Worm (Caenorhabditis elegans): ENCODE results near the gene orc-3.

Gene orc-3

DNA sequence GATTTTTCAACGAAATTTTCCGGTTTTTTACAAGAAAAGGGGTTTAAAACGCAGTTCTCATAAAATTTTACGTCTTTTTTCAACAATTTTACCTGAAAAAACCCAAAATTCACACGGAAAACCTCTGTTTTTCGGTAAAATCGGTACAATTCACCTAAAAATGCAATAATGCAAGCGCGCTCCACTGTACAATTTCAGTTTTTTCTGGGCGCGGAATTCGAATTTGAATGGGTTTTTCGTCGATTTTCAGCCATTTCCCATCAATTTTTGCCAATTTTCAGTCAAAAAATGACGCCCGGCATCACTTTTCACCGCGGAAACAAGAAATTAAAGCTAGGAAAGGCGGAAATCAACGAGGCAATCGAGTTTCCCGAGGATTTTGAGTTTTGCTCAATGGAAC lies at the start of gene orc-3:
Gene orc-3, plus strand, starts transcription at position 282 of the 400 bp plus-strand sequence.
- no peak for TF ChIP-seq unc-62 (GFP tag; optimal IDR thresholded peaks at IDR 0.05)

DNA sequence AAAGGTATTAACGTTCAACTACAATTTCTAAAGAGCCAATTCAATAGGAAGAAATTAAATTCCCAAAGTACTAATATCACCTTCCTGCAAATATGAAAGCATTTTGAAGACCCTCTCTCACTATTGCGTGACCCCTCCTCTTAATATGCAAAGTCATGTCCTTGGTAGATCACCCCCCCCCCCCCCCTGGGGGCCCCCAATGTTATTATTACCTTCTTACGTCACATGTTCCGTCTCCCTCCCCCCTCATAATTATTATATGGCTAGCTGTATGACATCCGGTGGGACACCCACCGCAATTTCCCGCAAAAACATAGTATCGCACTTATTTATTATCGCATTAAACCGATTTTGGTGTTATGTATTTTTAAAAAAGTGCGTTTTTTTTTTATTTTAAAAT lies 46.0 kb upstream of the orc-3 start:
- no peak for TF ChIP-seq unc-62 (GFP tag; optimal IDR thresholded peaks at IDR 0.05)

DNA sequence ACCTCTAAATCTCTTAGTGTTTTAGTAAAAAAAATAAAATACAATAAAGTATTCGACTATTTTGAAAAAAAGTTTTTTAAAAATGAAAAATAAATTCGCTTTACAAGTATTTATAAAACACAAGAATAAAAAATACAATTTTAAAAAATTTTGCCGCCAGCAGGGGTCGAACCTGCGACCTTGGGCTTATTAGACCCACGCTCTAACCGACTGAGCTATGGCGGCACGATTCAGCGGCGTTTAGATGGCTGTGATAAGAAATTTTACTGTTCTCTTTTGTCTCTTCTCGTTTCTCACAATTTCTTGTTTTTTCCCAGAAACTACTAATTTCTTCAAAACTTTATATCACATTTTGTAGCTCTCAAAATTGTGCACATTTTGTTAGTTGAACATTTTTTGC lies 44.7 kb upstream of the orc-3 start:
- TF ChIP-seq unc-62 (GFP tag; optimal IDR thresholded peaks at IDR 0.05) = no peak

DNA sequence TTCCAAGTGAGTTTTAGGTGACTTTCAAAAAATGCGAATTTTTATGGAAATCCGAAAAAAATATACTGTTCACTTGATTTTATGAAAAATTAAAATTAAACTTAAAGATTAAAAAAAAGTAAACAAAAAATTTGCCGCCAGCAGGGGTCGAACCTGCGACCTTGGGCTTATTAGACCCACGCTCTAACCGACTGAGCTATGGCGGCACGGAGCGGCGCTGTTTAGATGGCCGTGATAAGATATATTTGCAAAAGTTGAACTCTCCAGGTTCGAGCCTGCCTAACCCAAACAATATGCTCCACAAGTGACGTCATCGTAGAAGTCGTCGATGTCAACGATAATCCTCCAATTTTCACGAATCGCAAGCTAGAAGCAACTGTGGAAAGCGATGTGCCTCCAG lies 43.3 kb upstream of the orc-3 start:
- TF ChIP-seq unc-62 (GFP tag; optimal IDR thresholded peaks at IDR 0.05) = no peak

DNA sequence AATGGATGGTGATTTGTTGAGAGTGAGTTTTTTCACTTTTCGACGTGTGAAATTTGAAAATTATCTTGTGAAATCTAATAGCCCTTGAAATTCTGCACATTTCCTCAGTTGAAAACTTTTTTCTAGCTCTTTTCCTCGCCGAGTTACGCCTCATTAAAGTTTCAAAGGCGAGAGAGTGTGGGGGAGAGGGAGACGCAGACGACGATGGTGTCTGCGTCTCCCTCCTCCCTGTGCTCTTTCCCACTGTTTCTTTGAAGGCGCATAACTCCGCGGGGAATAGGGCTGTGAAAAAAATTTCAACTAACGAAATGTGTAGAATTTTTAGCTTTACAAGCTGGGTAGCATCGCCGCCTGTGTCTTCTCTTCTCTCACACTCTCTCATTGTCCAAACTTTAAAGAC lies 41.5 kb upstream of the orc-3 start:
- TF ChIP-seq unc-62 (GFP tag; optimal IDR thresholded peaks at IDR 0.05) = no peak

DNA sequence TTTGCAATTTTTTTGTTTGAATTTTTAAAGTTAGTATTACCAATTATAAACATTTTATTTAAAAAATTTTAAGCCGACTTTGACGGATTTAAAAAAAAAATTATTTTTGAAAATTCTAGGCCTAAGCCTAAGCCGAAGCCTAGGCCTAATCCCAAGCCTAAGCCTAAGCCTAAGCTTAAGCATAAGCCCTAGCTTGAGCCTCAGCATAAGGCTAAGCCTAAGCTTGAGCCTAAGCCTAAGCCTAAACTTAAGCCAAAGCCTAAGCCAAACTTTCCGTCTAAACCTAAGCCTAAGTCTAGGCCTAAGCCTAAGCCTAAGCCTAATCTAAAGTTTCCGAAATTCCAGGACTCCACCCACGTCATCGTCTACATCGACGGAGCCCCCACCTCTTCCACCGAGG lies 38.3 kb upstream of the orc-3 start:
- TF ChIP-seq unc-62 (GFP tag; optimal IDR thresholded peaks at IDR 0.05) = no peak

DNA sequence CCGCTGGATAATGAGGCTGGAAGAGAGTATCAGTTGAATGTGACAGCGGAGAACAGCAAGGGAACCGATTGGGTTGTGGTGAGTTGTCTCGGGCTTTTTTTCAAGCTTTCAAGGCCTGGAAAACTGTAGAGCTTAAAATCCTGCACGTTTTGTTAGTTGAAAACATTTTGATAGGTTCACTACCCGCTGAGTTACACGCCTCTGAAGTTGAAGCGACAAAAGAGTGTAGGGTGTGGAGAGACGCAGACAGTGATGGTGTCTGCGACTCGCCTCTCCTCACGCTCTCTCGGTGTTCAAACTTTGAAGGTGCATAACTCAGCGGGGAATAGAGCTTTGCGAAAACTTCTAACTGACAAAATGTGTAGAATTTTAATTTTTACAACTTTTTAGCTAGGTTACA lies 34.6 kb upstream of the orc-3 start:
- no peak for TF ChIP-seq unc-62 (GFP tag; optimal IDR thresholded peaks at IDR 0.05)

DNA sequence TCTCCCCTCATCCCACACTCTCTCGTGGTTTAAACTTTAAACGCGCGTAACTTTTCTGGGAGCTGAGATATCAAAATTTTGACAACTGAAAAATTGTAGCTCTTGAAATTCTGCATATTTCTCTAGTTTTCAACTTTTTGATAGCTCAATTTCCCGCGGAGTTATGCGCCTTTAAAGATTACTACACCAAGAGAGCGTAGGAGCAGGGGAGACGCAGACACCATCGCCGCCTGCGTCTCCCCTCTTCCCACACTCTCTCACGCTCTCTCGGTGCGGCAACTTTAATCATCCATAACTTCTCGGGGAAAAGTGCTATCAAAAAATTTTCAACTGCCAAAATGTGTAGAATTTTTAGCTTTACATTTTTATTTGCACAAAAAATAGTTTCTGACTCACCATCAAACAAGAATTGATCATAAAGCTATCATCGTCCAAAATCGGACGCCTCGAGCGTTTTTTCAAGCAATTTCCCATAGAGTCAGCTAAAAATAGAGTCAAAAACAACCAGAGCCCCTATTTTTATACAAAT lies 31.8 kb upstream of the orc-3 start, which contains the start of gene eak-3:
Gene eak-3, minus strand, starts transcription at position 479 of the 529 bp plus-strand sequence.
- TF ChIP-seq unc-62 (GFP tag; optimal IDR thresholded peaks at IDR 0.05) = no peak

DNA sequence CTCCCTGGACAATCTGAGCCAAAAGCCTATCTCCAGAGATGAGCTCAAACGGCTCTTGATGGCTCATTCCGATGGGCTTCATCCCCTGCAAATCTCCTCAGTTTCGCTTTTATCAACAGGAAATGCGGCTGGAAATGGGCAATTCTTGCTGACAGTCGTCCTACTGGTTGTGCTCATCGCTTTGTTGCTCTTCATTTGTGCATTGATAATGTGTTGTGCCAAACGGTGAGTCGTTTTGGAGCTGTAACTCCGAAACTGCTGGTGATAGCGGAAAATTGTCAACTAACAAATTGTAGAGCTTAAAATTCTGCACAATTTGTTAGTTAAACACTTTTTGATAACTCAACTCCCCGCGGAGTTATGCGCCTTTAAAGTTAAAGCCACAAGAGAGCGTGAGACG lies 28.9 kb upstream of the orc-3 start:
- TF ChIP-seq unc-62 (GFP tag; optimal IDR thresholded peaks at IDR 0.05) = no peak

DNA sequence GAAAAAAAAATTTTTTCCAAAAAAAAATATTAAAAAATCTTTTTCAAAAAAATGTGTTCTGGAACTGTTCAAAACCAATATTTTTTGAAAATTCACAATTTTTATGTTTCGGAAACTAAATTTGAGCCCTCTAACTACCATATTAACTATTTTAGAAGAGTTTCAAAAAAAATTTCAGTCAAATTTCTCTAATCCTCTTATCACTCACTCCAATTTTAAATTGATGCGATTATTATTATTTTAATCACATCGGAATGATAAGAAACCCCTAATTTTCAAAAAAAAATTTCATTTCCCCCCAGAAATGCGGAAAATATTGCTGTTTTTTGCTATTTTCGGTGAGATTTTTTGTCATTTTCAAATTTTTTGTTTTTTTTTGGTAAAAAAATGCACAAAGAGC lies 26.2 kb upstream of the orc-3 start, which contains the start of gene nspg-8:
Gene nspg-8, plus strand, starts transcription at position 301 of the 400 bp plus-strand sequence.
- no peak for TF ChIP-seq unc-62 (GFP tag; optimal IDR thresholded peaks at IDR 0.05)

DNA sequence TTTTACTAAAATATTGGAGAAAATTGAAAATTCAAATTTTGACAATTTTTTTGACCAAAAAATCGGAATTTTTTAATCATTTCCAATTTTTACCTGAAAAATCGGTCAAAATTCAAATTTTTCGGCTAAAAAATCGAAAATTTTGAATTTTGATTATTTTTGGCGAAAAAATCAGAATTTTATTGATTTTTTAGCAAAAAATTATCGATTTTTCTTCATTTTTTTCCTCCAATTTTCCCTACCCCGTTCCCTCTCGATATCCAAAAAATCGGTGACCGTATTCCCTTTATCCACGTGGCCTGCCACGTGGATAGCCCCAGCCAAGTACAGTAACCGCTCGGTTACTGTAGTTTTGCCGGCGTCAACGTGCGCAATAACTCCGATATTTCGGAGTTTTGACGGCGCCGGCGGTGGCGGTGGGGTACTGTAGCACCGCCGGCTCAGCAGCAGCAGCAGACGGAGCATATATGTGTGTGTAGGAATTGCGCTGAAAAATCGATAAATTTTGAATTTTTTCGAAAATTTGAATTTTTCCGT lies 14.5 kb upstream of the orc-3 start, which contains the start of gene Y119D3B.14:
Gene Y119D3B.14, minus strand, starts transcription at position 487 of the 537 bp plus-strand sequence.
- TF ChIP-seq unc-62 (GFP tag; optimal IDR thresholded peaks at IDR 0.05) = no peak

DNA sequence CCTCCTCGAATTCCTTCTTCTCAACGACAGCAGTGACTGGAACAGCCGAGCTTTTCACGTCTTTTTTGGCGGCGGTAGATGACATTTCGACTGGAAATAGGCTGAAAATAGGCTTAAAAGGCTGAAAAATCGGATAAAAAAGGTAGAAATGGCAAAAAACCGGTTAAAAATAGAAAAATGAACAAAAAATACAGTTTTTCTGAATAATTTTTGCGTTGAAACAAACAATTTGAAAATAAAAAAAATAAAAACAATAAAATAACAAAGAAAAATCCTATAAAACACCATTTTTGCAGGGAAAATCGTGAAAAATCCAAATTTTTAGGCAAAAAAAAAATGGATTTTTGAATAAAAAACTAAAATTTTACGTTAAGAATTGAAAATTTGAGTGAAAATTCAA lies 11.7 kb upstream of the orc-3 start, which contains the start of gene dss-1:
Gene dss-1, minus strand, starts transcription at position 101 of the 400 bp plus-strand sequence.
- no peak for TF ChIP-seq unc-62 (GFP tag; optimal IDR thresholded peaks at IDR 0.05)

DNA sequence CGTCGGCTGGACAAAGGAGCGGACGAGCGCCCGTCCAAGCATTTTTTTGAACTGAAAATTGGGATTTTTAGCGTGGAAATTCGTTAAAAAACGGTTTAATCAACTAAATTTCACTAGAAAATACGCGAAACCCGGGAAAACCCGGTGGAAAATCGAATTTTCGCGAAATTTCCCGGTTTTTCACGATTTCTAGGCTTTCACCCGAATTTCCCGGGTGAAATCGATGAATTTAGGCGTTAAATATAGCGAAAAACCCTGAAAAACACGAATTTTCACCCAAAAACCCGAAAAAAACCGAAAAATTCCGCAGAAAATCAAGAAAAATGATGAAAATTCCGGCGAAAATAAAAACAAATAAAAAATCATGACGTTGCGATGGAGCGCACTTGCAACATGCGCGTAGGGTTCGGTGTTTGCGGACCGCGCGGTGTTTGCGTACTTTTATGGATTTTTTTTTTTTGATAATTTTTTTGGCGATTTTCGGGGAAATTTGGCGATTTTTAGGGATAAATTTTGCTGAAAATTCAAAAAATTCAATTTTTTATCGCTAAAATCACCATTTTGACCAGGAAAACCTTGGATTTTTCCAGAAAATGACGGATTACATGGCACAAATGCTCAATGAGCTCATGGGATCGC lies 5.9 kb upstream of the orc-3 start, which contains the start of the genes mrpl-45 and Y119D3B.12:
Gene mrpl-45, minus strand, starts transcription at position 51 of the 639 bp plus-strand sequence.
Gene Y119D3B.12, plus strand, starts transcription at position 589 of the 639 bp plus-strand sequence.
- TF ChIP-seq unc-62 (GFP tag; optimal IDR thresholded peaks at IDR 0.05) = no peak

DNA sequence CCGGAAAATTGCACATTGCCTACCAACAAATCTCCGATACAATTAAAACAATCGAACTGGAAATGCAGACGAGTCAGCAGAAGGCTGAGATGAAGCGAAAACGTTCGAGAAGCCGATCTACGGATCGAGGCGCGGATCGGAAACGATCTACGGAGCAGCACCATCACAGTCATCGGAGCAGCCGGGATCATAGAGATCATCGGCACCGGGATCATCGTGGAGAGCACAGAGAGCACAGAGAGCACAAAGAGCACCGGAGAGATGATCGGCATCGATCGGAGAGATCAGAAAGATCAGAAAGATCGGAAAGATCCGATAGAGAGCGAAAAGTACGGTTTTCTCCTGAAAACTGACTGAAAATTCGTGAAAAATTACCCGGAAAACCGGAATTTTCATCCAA lies 2.5 kb upstream of the orc-3 start:
- no peak for TF ChIP-seq unc-62 (GFP tag; optimal IDR thresholded peaks at IDR 0.05)

DNA sequence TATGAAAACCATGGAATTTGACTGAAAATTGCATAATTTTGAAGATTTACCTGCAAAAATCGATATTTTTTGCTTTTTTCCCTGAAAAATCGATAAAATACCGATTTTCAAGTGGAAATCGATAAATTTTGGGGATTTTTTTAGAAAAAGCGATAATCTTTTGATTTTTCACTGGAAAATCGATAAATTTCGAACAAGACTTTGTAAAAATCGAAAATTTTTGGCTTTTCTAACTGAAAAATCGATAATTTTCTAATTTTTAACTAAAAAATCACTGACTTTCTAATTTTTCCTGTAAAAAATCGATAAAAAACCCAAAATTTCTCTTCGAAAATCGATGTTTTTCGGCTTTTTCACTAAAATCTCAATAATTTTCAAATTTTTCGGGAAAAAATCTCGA lies 1.6 kb upstream of the orc-3 start:
- TF ChIP-seq unc-62 (GFP tag; optimal IDR thresholded peaks at IDR 0.05) = no peak

DNA sequence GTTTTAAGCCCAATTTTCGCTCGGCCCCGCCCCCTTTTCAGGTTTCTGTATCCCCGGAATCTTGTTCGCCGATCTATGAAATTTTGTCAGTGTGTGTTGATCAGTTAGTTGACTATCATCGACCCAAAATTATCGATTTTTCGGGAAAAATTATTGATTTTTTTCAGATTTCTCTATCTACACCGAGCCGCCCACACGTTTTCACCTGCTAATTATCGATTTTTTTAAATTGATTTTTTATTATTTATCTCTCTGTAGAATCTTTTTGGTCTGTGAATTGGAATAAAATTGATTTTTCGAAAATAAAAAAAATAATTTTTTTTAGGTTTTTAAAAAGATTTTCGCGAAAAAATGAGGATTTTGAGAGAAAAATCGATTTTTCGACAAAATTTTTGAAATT lies 906 bp upstream of the orc-3 start:
- TF ChIP-seq unc-62 (GFP tag; optimal IDR thresholded peaks at IDR 0.05) = no peak

DNA sequence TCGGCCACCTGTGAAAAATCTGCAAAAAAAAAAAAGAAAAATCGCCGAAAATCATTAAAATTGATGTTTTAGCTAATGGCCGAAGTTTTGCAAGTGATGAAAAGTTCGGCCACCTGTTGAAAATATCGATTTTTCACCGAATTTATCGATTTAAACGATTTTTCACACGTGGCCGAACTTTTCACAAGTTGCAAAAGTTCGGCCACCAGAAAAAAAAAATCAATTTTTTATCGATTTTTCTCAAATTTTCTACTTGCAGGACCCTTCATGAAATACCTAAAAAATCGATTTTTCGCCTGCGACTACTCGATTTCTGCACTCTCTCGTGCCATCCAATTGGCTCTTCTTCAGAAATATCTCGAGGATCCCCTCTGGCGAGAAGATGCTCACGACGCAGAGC lies 2.7 kb downstream of the orc-3 start:
- TF ChIP-seq unc-62 (GFP tag; optimal IDR thresholded peaks at IDR 0.05) = no peak
